Worm (Caenorhabditis elegans): ENCODE measurements around the gene clec-225.

clec-225 gene

ce11 chrV:13176117-13176753 is 41.5 kb upstream of the clec-225 start, which contains the start of gene him-17 (continued):
- TF ChIP-seq lsy-2 (tag; optimal IDR thresholded peaks at IDR 0.05) (no peak), lin-13 (GFP tag; optimal IDR thresholded peaks at IDR 0.05) (peak; percentile 30), nhr-129 (tag; optimal IDR thresholded peaks at IDR 0.05) (no peak), sem-4 (tag; optimal IDR thresholded peaks at IDR 0.05) (no peak), skn-1 (tag; optimal IDR thresholded peaks at IDR 0.05) (no peak), ama-1 (optimal IDR thresholded peaks at IDR 0.05) (peak; percentile 6), peb-1 (tag; optimal IDR thresholded peaks at IDR 0.05) (no peak), fos-1 (tag; optimal IDR thresholded peaks at IDR 0.05) (no peak), dmd-4 (tag; optimal IDR thresholded peaks at IDR 0.05) (no peak), F13H6.1 (tag; optimal IDR thresholded peaks at IDR 0.05) (no peak), elt-1 (tag; optimal IDR thresholded peaks at IDR 0.05) (no peak), C34F6.9 (tag; optimal IDR thresholded peaks at IDR 0.05) (peak; percentile 22), Y55F3AM.14 (GFP tag; optimal IDR thresholded peaks at IDR 0.05) (no peak), nhr-77 (tag; optimal IDR thresholded peaks at IDR 0.05) (no peak), ZK546.5 (tag; optimal IDR thresholded peaks at IDR 0.05) (no peak), unc-62 (GFP tag; optimal IDR thresholded peaks at IDR 0.05) (no peak), ztf-4 (tag; optimal IDR thresholded peaks at IDR 0.05) (no peak), aly-2 (tag; optimal IDR thresholded peaks at IDR 0.05) (no peak), mab-5 (tag; optimal IDR thresholded peaks at IDR 0.05) (peak; percentile 28), alr-1 (tag; optimal IDR thresholded peaks at IDR 0.05) (no peak), nhr-10 (tag; optimal IDR thresholded peaks at IDR 0.05) (no peak), lin-11 (tag; optimal IDR thresholded peaks at IDR 0.05) (peak; percentile 25)

DNA sequence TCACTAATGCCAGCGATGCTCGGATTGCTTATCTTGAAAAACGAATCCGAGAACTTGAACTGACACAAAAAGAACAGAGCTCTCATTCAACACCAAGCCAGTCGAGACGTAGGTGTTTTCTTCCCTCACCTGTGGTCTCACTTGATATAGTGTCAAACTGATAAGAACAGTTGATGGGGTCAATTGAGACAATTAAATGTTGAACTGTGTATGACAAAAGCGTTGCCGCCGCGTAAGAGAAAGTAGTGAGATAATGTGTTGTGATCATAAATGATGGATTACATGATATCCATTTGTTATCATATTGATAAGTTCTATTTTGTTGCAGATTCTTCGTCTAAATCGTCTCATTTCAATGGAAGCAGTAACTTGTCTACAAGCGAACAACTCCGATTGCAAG is 39.0 kb upstream of the clec-225 start:
- TF ChIP-seq F13H6.1 (tag; optimal IDR thresholded peaks at IDR 0.05), result no peak
- peak; percentile 32 for TF ChIP-seq fos-1 (tag; optimal IDR thresholded peaks at IDR 0.05)
- peak; percentile 47 for TF ChIP-seq sma-9 (GFP tag; optimal IDR thresholded peaks at IDR 0.05)
- no peak for TF ChIP-seq sma-9 (tag; optimal IDR thresholded peaks at IDR 0.05)

- TF ChIP-seq nhr-25 (tag; optimal IDR thresholded peaks at IDR 0.05), result no peak
- no peak for TF ChIP-seq sma-3 (GFP tag; optimal IDR thresholded peaks at IDR 0.05)
- TF ChIP-seq nhr-6 (tag; optimal IDR thresholded peaks at IDR 0.05), result no peak
- TF ChIP-seq ztf-4 (tag; optimal IDR thresholded peaks at IDR 0.05), result no peak
- TF ChIP-seq unc-39 (tag; optimal IDR thresholded peaks at IDR 0.05), result no peak
- no peak for TF ChIP-seq snpc-4 (tag; optimal IDR thresholded peaks at IDR 0.05)
- no peak for TF ChIP-seq nhr-21 (tag; optimal IDR thresholded peaks at IDR 0.05)
- TF ChIP-seq nhr-12 (tag; optimal IDR thresholded peaks at IDR 0.05), result no peak
- TF ChIP-seq crh-2 (tag; optimal IDR thresholded peaks at IDR 0.05), result no peak
These were observed 35.8 kb upstream of the clec-225 start for ce11 chrV:13170497-13170896.

- peak; percentile 6 for TF ChIP-seq unc-55 (GFP tag; optimal IDR thresholded peaks at IDR 0.05)
- no peak for TF ChIP-seq nhr-6 (tag; optimal IDR thresholded peaks at IDR 0.05)
- TF ChIP-seq zag-1 (tag; optimal IDR thresholded peaks at IDR 0.05), result peak; percentile 35
These were observed 31.9 kb upstream of the clec-225 start for ce11 chrV:13166582-13166981.

- TF ChIP-seq lin-11 (tag; optimal IDR thresholded peaks at IDR 0.05), result no peak
- no peak for TF ChIP-seq nhr-11 (tag; optimal IDR thresholded peaks at IDR 0.05)
- no peak for TF ChIP-seq ceh-82 (tag; optimal IDR thresholded peaks at IDR 0.05)
- TF ChIP-seq nhr-10 (tag; optimal IDR thresholded peaks at IDR 0.05), result no peak
- TF ChIP-seq alr-1 (tag; optimal IDR thresholded peaks at IDR 0.05), result no peak
- no peak for TF ChIP-seq dmd-4 (tag; optimal IDR thresholded peaks at IDR 0.05)
- TF ChIP-seq zag-1 (tag; optimal IDR thresholded peaks at IDR 0.05), result no peak
- no peak for TF ChIP-seq elt-1 (tag; optimal IDR thresholded peaks at IDR 0.05)
These were observed 30.6 kb upstream of the clec-225 start for ce11 chrV:13165244-13165643.

All from whole organism, L2 larva.